Fruit fly (Drosophila melanogaster) whole organism, embryonic: ENCODE measurements around the gene Dlip1.

Source experiments
- CG10366 ChIP-seq: fragments of 200-800 bp; sonication (Bioruptor generic); IDR thresholded peaks from 2 replicates; pipeline ENCODE4 v1.3.6; 2022; ENCODE audit warnings: missing biosample characterization, missing genetic modification characterization
- CG10462 ChIP-seq: fragments of 200-800 bp; sonication (Bioruptor generic); optimal IDR thresholded peaks from 2 replicates; lab custom pipeline; 2016; ENCODE audit warnings: missing biosample characterization, missing genetic modification characterization
- CG12155 ChIP-seq: fragments of 200-800 bp; sonication (Bioruptor generic); optimal IDR thresholded peaks from 3 replicates; lab custom pipeline; 2016; ENCODE audit warnings: missing biosample characterization, missing genetic modification characterization
- CG12219 ChIP-seq: fragments of 200-800 bp; sonication (Bioruptor generic); optimal IDR thresholded peaks from 3 replicates; lab custom pipeline; 2018; ENCODE audit warnings: missing biosample characterization, mild to moderate bottlenecking, missing genetic modification characterization
- CG12769 ChIP-seq: fragments of 200-800 bp; sonication (Bioruptor generic); optimal IDR thresholded peaks from 2 replicates; lab custom pipeline; 2019; ENCODE audit warnings: missing biosample characterization, mild to moderate bottlenecking, missing genetic modification characterization, moderate library complexity
- CG13894 ChIP-seq: fragments of 200-800 bp; sonication (Bioruptor generic); optimal IDR thresholded peaks from 3 replicates; lab custom pipeline; 2018; ENCODE audit warnings: missing biosample characterization, mild to moderate bottlenecking, missing genetic modification characterization, moderate library complexity
- CG14710 ChIP-seq: fragments of 200-800 bp; sonication (Bioruptor generic); optimal IDR thresholded peaks from 3 replicates; lab custom pipeline; 2019; ENCODE audit warnings: missing biosample characterization, mild to moderate bottlenecking, missing genetic modification characterization, moderate library complexity
- CG1529 ChIP-seq: fragments of 200-800 bp; sonication (Bioruptor generic); optimal IDR thresholded peaks from 3 replicates; lab custom pipeline; 2018; ENCODE audit warnings: missing biosample characterization, missing genetic modification characterization
- CG1603 ChIP-seq: fragments of 200-800 bp; sonication (Bioruptor generic); optimal IDR thresholded peaks from 2 replicates; lab custom pipeline; 2019; ENCODE audit warnings: missing biosample characterization, mild to moderate bottlenecking, missing genetic modification characterization, moderate library complexity
- CG16863 ChIP-seq: fragments of 200-800 bp; sonication (Bioruptor generic); optimal IDR thresholded peaks from 3 replicates; lab custom pipeline; 2016; ENCODE audit warnings: missing biosample characterization, missing genetic modification characterization
- CG17359 ChIP-seq: fragments of 200-800 bp; sonication (Bioruptor generic); optimal IDR thresholded peaks from 3 replicates; lab custom pipeline; 2018; ENCODE audit warnings: missing biosample characterization, mild to moderate bottlenecking, missing genetic modification characterization, moderate library complexity
- CG17829 ChIP-seq: fragments of 200-800 bp; optimal IDR thresholded peaks from 2 replicates; lab custom pipeline; 2019; ENCODE audit warnings: missing biosample characterization, mild to moderate bottlenecking, missing genetic modification characterization, moderate library complexity
- CG18599 ChIP-seq: fragments of 200-800 bp; sonication (Bioruptor generic); optimal IDR thresholded peaks from 3 replicates; lab custom pipeline; 2017; ENCODE audit warnings: missing biosample characterization, missing genetic modification characterization, mild to moderate bottlenecking, moderate library complexity, missing genetic modification reagents
- CG2712 ChIP-seq: fragments of 200-800 bp; optimal IDR thresholded peaks from 3 replicates; lab custom pipeline; 2019; ENCODE audit warnings: missing biosample characterization, mild to moderate bottlenecking, missing genetic modification characterization, moderate library complexity
- CG2875 ChIP-seq: fragments of 200-800 bp; sonication (Bioruptor generic); optimal IDR thresholded peaks from 2 replicates; lab custom pipeline; 2017; ENCODE audit warnings: missing biosample characterization, mild to moderate bottlenecking, missing genetic modification characterization, missing genetic modification reagents
- CG31388 ChIP-seq: fragments of 200-800 bp; sonication (Bioruptor generic); optimal IDR thresholded peaks from 2 replicates; lab custom pipeline; 2016; ENCODE audit warnings: missing biosample characterization, missing genetic modification characterization
- CG8388 ChIP-seq: fragments of 200-800 bp; sonication (Bioruptor generic); optimal IDR thresholded peaks from 2 replicates; lab custom pipeline; 2019; ENCODE audit warnings: missing biosample characterization, mild to moderate bottlenecking, missing genetic modification characterization, moderate library complexity
- CG9817 ChIP-seq: fragments of 200-800 bp; sonication (Bioruptor generic); optimal IDR thresholded peaks from 2 replicates; lab custom pipeline; 2018; ENCODE audit warnings: missing biosample characterization, mild to moderate bottlenecking, missing genetic modification characterization, moderate library complexity
- Elba2 ChIP-seq: fragments of 200-800 bp; sonication (Bioruptor generic); optimal IDR thresholded peaks from 3 replicates; lab custom pipeline; 2016; ENCODE audit warnings: missing biosample characterization, missing genetic modification characterization
- Ets65A ChIP-seq: fragments of 200-800 bp; sonication (Bioruptor generic); peaks from one replicate; lab custom pipeline; 2016; ENCODE audit warnings: missing biosample characterization, missing genetic modification characterization
- H2.0 ChIP-seq: fragments of 200-800 bp; sonication (Bioruptor generic); IDR thresholded peaks from 2 replicates; pipeline ENCODE4 v1.3.6; 2022; ENCODE audit warnings: missing biosample characterization, missing genetic modification characterization
- HHEX ChIP-seq: fragments of 200-800 bp; sonication (Bioruptor generic); optimal IDR thresholded peaks from 3 replicates; lab custom pipeline; 2017; ENCODE audit warnings: missing biosample characterization, mild to moderate bottlenecking, missing genetic modification characterization, missing genetic modification reagents
- Hr51 ChIP-seq, 2 experiments: fragments of 200-800 bp; sonication (Bioruptor generic); optimal IDR thresholded peaks; 2 replicates in 1 of 2; 3 replicates in 1 of 2; lab custom pipeline; 2016 to 2018; ENCODE audit warnings: missing biosample characterization in 2 of 2, missing genetic modification characterization in 2 of 2, mild to moderate bottlenecking in 1 of 2, moderate library complexity in 1 of 2
- bcd ChIP-seq: fragments of 200-800 bp; sonication (Bioruptor generic); optimal IDR thresholded peaks from 2 replicates; lab custom pipeline; 2017; ENCODE audit warnings: missing biosample characterization, mild to moderate bottlenecking, missing genetic modification characterization
- bowl ChIP-seq: fragments of 200-800 bp; sonication (Bioruptor generic); IDR thresholded peaks from 2 replicates; pipeline ENCODE4 v1.3.6; 2022; ENCODE audit warnings: missing biosample characterization, missing genetic modification characterization
- chif ChIP-seq, 2 experiments: fragments of 200-800 bp; sonication (Bioruptor generic); optimal IDR thresholded peaks; 3 replicates each; lab custom pipeline; 2016; ENCODE audit warnings: missing biosample characterization in 2 of 2, missing genetic modification characterization in 2 of 2
- dmrt99B ChIP-seq: fragments of 200-800 bp; sonication (Bioruptor generic); optimal IDR thresholded peaks from 2 replicates; lab custom pipeline; 2018; ENCODE audit warnings: missing biosample characterization, mild to moderate bottlenecking, missing genetic modification characterization, moderate library complexity
- ems ChIP-seq: fragments of 200-800 bp; sonication (Bioruptor generic); optimal IDR thresholded peaks from 3 replicates; lab custom pipeline; 2016; ENCODE audit warnings: missing biosample characterization, missing genetic modification characterization
- eyg ChIP-seq: fragments of 200-800 bp; sonication (Bioruptor generic); optimal IDR thresholded peaks from 3 replicates; lab custom pipeline; 2016; ENCODE audit warnings: missing biosample characterization, missing genetic modification characterization
- fd3F ChIP-seq: fragments of 200-800 bp; sonication (Bioruptor generic); optimal IDR thresholded peaks from 2 replicates; lab custom pipeline; 2018; ENCODE audit warnings: missing biosample characterization, mild to moderate bottlenecking, missing genetic modification characterization, moderate library complexity
- gcm ChIP-seq: fragments of 200-800 bp; sonication (Bioruptor generic); optimal IDR thresholded peaks from 2 replicates; lab custom pipeline; 2019; ENCODE audit warnings: missing biosample characterization, mild to moderate bottlenecking, missing genetic modification characterization, moderate library complexity
- gem ChIP-seq: fragments of 200-800 bp; sonication (Bioruptor generic); optimal IDR thresholded peaks from 2 replicates; lab custom pipeline; 2019; ENCODE audit warnings: missing biosample characterization, mild to moderate bottlenecking, missing genetic modification characterization, moderate library complexity
- her ChIP-seq: fragments of 200-800 bp; sonication (Bioruptor generic); optimal IDR thresholded peaks from 2 replicates; lab custom pipeline; 2016; ENCODE audit warnings: missing biosample characterization, missing genetic modification characterization
- jing ChIP-seq: fragments of 200-800 bp; sonication (Bioruptor generic); optimal IDR thresholded peaks from 2 replicates; lab custom pipeline; 2018; ENCODE audit warnings: missing biosample characterization, mild to moderate bottlenecking, missing genetic modification characterization
- ken ChIP-seq: fragments of 200-800 bp; sonication (Bioruptor generic); IDR thresholded peaks from 3 replicates; pipeline ENCODE4 v1.3.6; 2022; ENCODE audit warnings: missing biosample characterization, missing genetic modification characterization
- lmd ChIP-seq: fragments of 200-800 bp; sonication (Bioruptor generic); IDR thresholded peaks from 2 replicates; pipeline ENCODE4 v1.3.6; 2022; ENCODE audit warnings: missing biosample characterization, missing genetic modification characterization
- lola ChIP-seq, 3 experiments: fragments of >200 bp in 2 of 3; fragments of 200-800 bp in 1 of 3; sonication (Bioruptor generic) in 1 of 3; optimal IDR thresholded peaks; 2 replicates each; lab custom pipeline; 2017 to 2019; ENCODE audit warnings: missing biosample characterization in 3 of 3, missing genetic modification characterization in 3 of 3, mild to moderate bottlenecking in 1 of 3, moderate library complexity in 1 of 3
- onecut ChIP-seq: fragments of 200-800 bp; sonication (Bioruptor generic); IDR thresholded peaks from 2 replicates; pipeline ENCODE4 v1.3.6; 2022; ENCODE audit warnings: missing biosample characterization, missing genetic modification characterization
- org-1 ChIP-seq: fragments of 200-800 bp; sonication (Bioruptor generic); optimal IDR thresholded peaks from 2 replicates; lab custom pipeline; 2017; ENCODE audit warnings: missing biosample characterization, missing genetic modification characterization
- otp ChIP-seq: fragments of 200-800 bp; sonication (Bioruptor generic); IDR thresholded peaks from 3 replicates; pipeline ENCODE4, ENCODE4 v1.3.6; 2022; ENCODE audit warnings: missing biosample characterization, missing genetic modification characterization
- pb ChIP-seq: fragments of 200-800 bp; sonication (Bioruptor generic); optimal IDR thresholded peaks from 3 replicates; lab custom pipeline; 2016; ENCODE audit warnings: missing biosample characterization, missing genetic modification characterization
- pfk ChIP-seq: fragments of 200-800 bp; sonication (Bioruptor generic); optimal IDR thresholded peaks from 2 replicates; lab custom pipeline; 2018; ENCODE audit warnings: missing biosample characterization, mild to moderate bottlenecking, missing genetic modification characterization, moderate library complexity
- rib ChIP-seq: fragments of 200-800 bp; sonication (Bioruptor generic); IDR thresholded peaks from 2 replicates; pipeline ENCODE4 v1.3.6; 2022; ENCODE audit warnings: missing biosample characterization, missing genetic modification characterization
- scrt ChIP-seq: fragments of 200-800 bp; sonication (Bioruptor generic); optimal IDR thresholded peaks from 2 replicates; lab custom pipeline; 2018; ENCODE audit warnings: missing biosample characterization, mild to moderate bottlenecking, missing genetic modification characterization, moderate library complexity
- slp2 ChIP-seq: fragments of 200-800 bp; sonication (Bioruptor generic); optimal IDR thresholded peaks from 2 replicates; lab custom pipeline; 2016; ENCODE audit warnings: missing biosample characterization, missing genetic modification characterization
- stc ChIP-seq: fragments of 200-800 bp; sonication (Bioruptor generic); IDR thresholded peaks from 2 replicates; pipeline ENCODE4 v1.3.6; 2022; ENCODE audit warnings: missing biosample characterization, missing genetic modification characterization
- tup ChIP-seq: fragments of 200-800 bp; sonication (Bioruptor generic); optimal IDR thresholded peaks from 2 replicates; lab custom pipeline; 2016; ENCODE audit warnings: missing biosample characterization, mild to moderate bottlenecking, missing genetic modification characterization, moderate library complexity
- zen ChIP-seq: fragments of 200-800 bp; sonication (Bioruptor generic); optimal IDR thresholded peaks from 3 replicates; lab custom pipeline; 2018; ENCODE audit warnings: missing biosample characterization, mild to moderate bottlenecking, missing genetic modification characterization, moderate library complexity

Gene Dlip1

DNA sequence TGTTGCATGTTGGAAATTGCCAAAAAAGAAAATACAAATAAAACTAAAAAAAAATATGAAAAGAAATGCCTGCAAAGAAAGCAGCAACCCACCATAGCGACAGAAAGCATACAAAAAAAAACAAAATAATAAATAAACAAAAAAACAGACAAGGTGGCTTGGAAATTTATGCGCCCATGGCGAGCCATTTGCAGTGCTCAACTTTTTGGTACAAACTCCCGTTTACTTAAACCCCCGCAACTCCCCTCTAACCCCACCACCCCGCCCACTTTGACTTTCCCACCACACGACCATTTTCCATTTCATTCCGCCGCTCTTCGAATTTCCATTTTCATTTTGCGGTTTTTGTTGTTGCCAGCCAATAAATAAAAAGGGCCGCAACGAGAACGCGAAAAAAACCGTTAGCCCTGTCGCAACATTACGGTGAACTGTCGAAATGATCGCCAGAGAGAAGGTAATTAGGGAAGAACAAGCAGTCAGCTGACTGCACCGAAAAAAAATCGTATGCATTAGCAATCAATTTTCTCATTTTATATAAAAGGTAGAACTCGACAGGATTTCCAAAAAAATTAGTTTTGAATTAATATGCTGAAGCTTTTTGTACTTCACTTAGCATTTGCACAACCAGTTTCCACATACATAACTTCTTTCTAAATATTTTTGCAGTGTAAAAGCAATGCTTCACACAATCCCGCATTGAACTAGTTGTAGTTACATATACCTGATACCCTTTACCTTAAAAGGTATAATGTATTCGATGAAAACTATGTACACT, 21.5 kb upstream of the Dlip1 start (continued):
- TF ChIP-seq bcd (GFP tag; lab: Kevin White, UChicago): peak; percentile 31
- TF ChIP-seq CG1529: peak; percentile 33
- peak; percentile 43 for TF ChIP-seq CG16863 (GFP tag; lab: Kevin White, UChicago)
- peak; percentile 55 for TF ChIP-seq CG1603 (tag; lab: Kevin White, UChicago)
- peak; percentile 8 for TF ChIP-seq her (GFP tag; lab: Kevin White, UChicago)
- peak; percentile 0 for TF ChIP-seq CG12155 (GFP tag; lab: Kevin White, UChicago)
- peak; percentile 2 for TF ChIP-seq tup (GFP tag; lab: Kevin White, UChicago)
- TF ChIP-seq gcm (GFP tag; lab: Kevin White, UChicago): peak; percentile 38
- TF ChIP-seq slp2 (GFP tag; lab: Kevin White, UChicago): peak; percentile 36
- TF ChIP-seq ems (GFP tag; lab: Kevin White, UChicago): peak; percentile 14
- peak; percentile 74 for TF ChIP-seq CG17359 (tag; lab: Kevin White, UChicago)
- TF ChIP-seq CG17829 (tag; lab: Kevin White, UChicago): peak; percentile 31
- TF ChIP-seq gem (tag; lab: Kevin White, UChicago): peak; percentile 79
- TF ChIP-seq lmd (GFP tag; lab: Robert Waterston, UW): peak; percentile 44; the same call in 1 of the 2 replicates
- peak; percentile 42; the same call in 1 of the 3 replicates for TF ChIP-seq ken (GFP tag; lab: Robert Waterston, UW)
- TF ChIP-seq pfk: no peak
- TF ChIP-seq onecut: peak; percentile 31; the same call in 1 of the 2 replicates
- no peak for TF ChIP-seq pb (GFP tag; lab: Kevin White, UChicago)
- TF ChIP-seq Hr51 (GFP tag; optimal IDR thresholded peaks at IDR 0.05; lab: Kevin White, UChicago): peak; percentile 43 to 66
- peak; percentile 14 for TF ChIP-seq CG9817 (tag; lab: Kevin White, UChicago)
- TF ChIP-seq stc (GFP tag; lab: Robert Waterston, UW): peak; percentile 52; the same call in 1 of the 2 replicates
- peak; percentile 18 for TF ChIP-seq CG12219
- peak; percentile 73 for TF ChIP-seq dmrt99B (tag; lab: Kevin White, UChicago)
- peak; percentile 8 for TF ChIP-seq jing
- TF ChIP-seq eyg (GFP tag; lab: Kevin White, UChicago): peak; percentile 16
- peak; percentile 60 for TF ChIP-seq zen (tag; lab: Kevin White, UChicago)
- peak; percentile 42 to 58 for TF ChIP-seq chif (GFP tag; optimal IDR thresholded peaks at IDR 0.05; lab: Kevin White, UChicago)
- TF ChIP-seq fd3F (GFP tag; lab: Kevin White, UChicago): no peak
- peak; percentile 86 for TF ChIP-seq Ets65A (GFP tag; lab: Kevin White, UChicago)
- peak; percentile 6 for TF ChIP-seq CG2875 (GFP tag; lab: Kevin White, UChicago)
- TF ChIP-seq lola (GFP tag; optimal IDR thresholded peaks at IDR 0.05; lab: Kevin White, UChicago): peak in 1 of 3 experiments; percentile 41
- no peak for TF ChIP-seq CG31388 (GFP tag; lab: Kevin White, UChicago)
- no peak for TF ChIP-seq CG10462 (GFP tag; lab: Kevin White, UChicago)
- peak; percentile 62 for TF ChIP-seq CG2712 (tag; lab: Kevin White, UChicago)
- peak; percentile 37 for TF ChIP-seq CG12769 (tag; lab: Kevin White, UChicago)
- peak; percentile 51 for TF ChIP-seq CG18599 (GFP tag; lab: Kevin White, UChicago)
- peak; percentile 41 for TF ChIP-seq org-1 (GFP tag; lab: Kevin White, UChicago)
- TF ChIP-seq scrt (GFP tag; lab: Kevin White, UChicago): no peak
- peak; percentile 30 for TF ChIP-seq H2.0 (GFP tag; lab: Robert Waterston, UW)
- TF ChIP-seq CG13894 (tag; lab: Kevin White, UChicago): no peak
- TF ChIP-seq CG8388 (GFP tag; lab: Kevin White, UChicago): peak; percentile 52
- no peak for TF ChIP-seq Elba2 (GFP tag; lab: Kevin White, UChicago)
- no peak for TF ChIP-seq rib (GFP tag; lab: Robert Waterston, UW)
- peak; percentile 34 for TF ChIP-seq HHEX (GFP tag; lab: Kevin White, UChicago)
- peak; percentile 39 for TF ChIP-seq CG14710 (tag; lab: Kevin White, UChicago)
- TF ChIP-seq bowl (GFP tag; lab: Robert Waterston, UW): no peak
- TF ChIP-seq otp: peak; percentile 51; the same call in 1 of the 3 replicates
- peak; percentile 24; the same call in 1 of the 2 replicates for TF ChIP-seq CG10366 (GFP tag; lab: Robert Waterston, UW)
